Worm (Caenorhabditis elegans) whole organism, midembryonic: ENCODE data around the gene sfxn-2.

Experiments used
- T22C8.4 ChIP-seq: fragments of 200-800 bp; sonication (Bioruptor generic); IDR thresholded peaks from 2 replicates; pipeline ENCODE4 v1.3.6; 2022; ENCODE audit warnings: missing genetic modification characterization, missing compliant biosample characterization
- cog-1 ChIP-seq: sonication (generic microtip); optimal IDR thresholded peaks from 2 replicates; lab custom pipeline; 2016; ENCODE audit warnings: missing genetic modification characterization, missing compliant biosample characterization
- flt-1 ChIP-seq: fragments of 200-800 bp; sonication (Bioruptor generic); IDR thresholded peaks from 2 replicates; pipeline ENCODE4 v1.3.6; 2022; ENCODE audit warnings: missing genetic modification characterization, missing compliant biosample characterization
- klf-2 ChIP-seq: fragments of 200-800 bp; sonication (Bioruptor generic); conservative IDR thresholded peaks from 2 replicates; pipeline ENCODE4 v1.3.6; 2022; ENCODE audit warnings: missing genetic modification reagents, missing genetic modification characterization, missing compliant biosample characterization
- med-1 ChIP-seq: sonication (generic microtip); optimal IDR thresholded peaks from 2 replicates; lab custom pipeline; 2017; ENCODE audit warnings: missing genetic modification characterization, mild to moderate bottlenecking, missing compliant biosample characterization, antibody characterized with exemption, missing genetic modification reagents; ENCODE audit not compliant: insufficient read depth
- ref-1 ChIP-seq: fragments of 200-800 bp; sonication (Bioruptor generic); conservative IDR thresholded peaks from 2 replicates; pipeline ENCODE4 v1.3.6; 2022; ENCODE audit warnings: missing genetic modification reagents, missing genetic modification characterization, missing compliant biosample characterization
- tab-1 ChIP-seq: fragments of 200-800 bp; sonication (Bioruptor generic); IDR thresholded peaks from 2 replicates; pipeline ENCODE4 v1.3.6; 2022; ENCODE audit warnings: missing genetic modification characterization, missing compliant biosample characterization
- ztf-23 ChIP-seq: fragments of 200-800 bp; sonication (Bioruptor generic); IDR thresholded peaks from 2 replicates; pipeline ENCODE4 v1.3.6; 2022; ENCODE audit warnings: missing genetic modification reagents, missing genetic modification characterization, missing compliant biosample characterization
- ztf-29 ChIP-seq: fragments of 200-800 bp; sonication (Bioruptor generic); IDR thresholded peaks from 2 replicates; pipeline ENCODE4 v1.3.6; 2022; ENCODE audit warnings: missing genetic modification reagents, missing genetic modification characterization, missing compliant biosample characterization

Gene sfxn-2

ce11 chrX:7944999-7945398, 13.1 kb downstream of the sfxn-2 start, which contains the start of gene tnt-3:
TSS of gene tnt-3 (minus strand) at chrX:7945099.
- TF ChIP-seq med-1 (GFP tag; lab: Kevin White, UChicago) (no peak), klf-2 (GFP tag; lab: Robert Waterston, UW) (no peak), ztf-23 (GFP tag; lab: Robert Waterston, UW) (no peak), ztf-29 (GFP tag; lab: Robert Waterston, UW) (no peak), ref-1 (no peak), T22C8.4 (GFP tag; lab: Robert Waterston, UW) (no peak), cog-1 (tag; lab: Kevin White, UChicago) (no peak), tab-1 (GFP tag; lab: Robert Waterston, UW) (no peak), flt-1 (GFP tag; lab: Robert Waterston, UW) (no peak)

ce11 chrX:7942675-7943074, 15.4 kb downstream of the sfxn-2 start:
- TF ChIP-seq ztf-23 (GFP tag; lab: Robert Waterston, UW) (no peak), tab-1 (GFP tag; lab: Robert Waterston, UW) (no peak), klf-2 (GFP tag; lab: Robert Waterston, UW) (no peak), cog-1 (tag; lab: Kevin White, UChicago) (no peak), ref-1 (no peak), ztf-29 (GFP tag; lab: Robert Waterston, UW) (no peak), med-1 (GFP tag; lab: Kevin White, UChicago) (no peak), T22C8.4 (GFP tag; lab: Robert Waterston, UW) (no peak), flt-1 (GFP tag; lab: Robert Waterston, UW) (no peak)

- TF ChIP-seq cog-1 (tag; lab: Kevin White, UChicago) = no peak
- no peak for TF ChIP-seq klf-2 (GFP tag; lab: Robert Waterston, UW)
- no peak for TF ChIP-seq med-1 (GFP tag; lab: Kevin White, UChicago)
- no peak for TF ChIP-seq flt-1 (GFP tag; lab: Robert Waterston, UW)
- TF ChIP-seq ztf-29 (GFP tag; lab: Robert Waterston, UW) = no peak
- no peak for TF ChIP-seq ref-1
- TF ChIP-seq ztf-23 (GFP tag; lab: Robert Waterston, UW) = no peak
- TF ChIP-seq T22C8.4 (GFP tag; lab: Robert Waterston, UW) = no peak
- no peak for TF ChIP-seq tab-1 (GFP tag; lab: Robert Waterston, UW)
Measured at ce11 chrX:7932453-7932852, 25.6 kb downstream of the sfxn-2 start.

ce11 chrX:7930450-7930849, 27.7 kb downstream of the sfxn-2 start, which contains the start of gene zig-3:
TSS of gene zig-3 (plus strand) at chrX:7930750.
- TF ChIP-seq ztf-23 (GFP tag; lab: Robert Waterston, UW) = no peak
- no peak for TF ChIP-seq klf-2 (GFP tag; lab: Robert Waterston, UW)
- TF ChIP-seq T22C8.4 (GFP tag; lab: Robert Waterston, UW) = no peak
- no peak for TF ChIP-seq flt-1 (GFP tag; lab: Robert Waterston, UW)
- TF ChIP-seq med-1 (GFP tag; lab: Kevin White, UChicago) = no peak

- TF ChIP-seq ztf-23 (GFP tag; lab: Robert Waterston, UW) (no peak), flt-1 (GFP tag; lab: Robert Waterston, UW) (no peak), cog-1 (tag; lab: Kevin White, UChicago) (no peak), med-1 (GFP tag; lab: Kevin White, UChicago) (no peak), ref-1 (no peak), tab-1 (GFP tag; lab: Robert Waterston, UW) (no peak), klf-2 (GFP tag; lab: Robert Waterston, UW) (no peak), T22C8.4 (GFP tag; lab: Robert Waterston, UW) (no peak), ztf-29 (GFP tag; lab: Robert Waterston, UW) (no peak)
Measured at ce11 chrX:7925134-7925533, 33.0 kb downstream of the sfxn-2 start, which contains the start of gene zig-4. TSS of gene zig-4 (plus strand) at chrX:7925434.

ce11 chrX:7921130-7921529, 37.0 kb downstream of the sfxn-2 start:
- TF ChIP-seq ref-1 = no peak
- TF ChIP-seq tab-1 (GFP tag; lab: Robert Waterston, UW) = no peak
- TF ChIP-seq klf-2 (GFP tag; lab: Robert Waterston, UW) = no peak
- TF ChIP-seq ztf-23 (GFP tag; lab: Robert Waterston, UW) = no peak
- no peak for TF ChIP-seq ztf-29 (GFP tag; lab: Robert Waterston, UW)
- no peak for TF ChIP-seq cog-1 (tag; lab: Kevin White, UChicago)
- no peak for TF ChIP-seq T22C8.4 (GFP tag; lab: Robert Waterston, UW)
- no peak for TF ChIP-seq flt-1 (GFP tag; lab: Robert Waterston, UW)
- no peak for TF ChIP-seq med-1 (GFP tag; lab: Kevin White, UChicago)

ce11 chrX:7916076-7916475, 42.0 kb downstream of the sfxn-2 start:
- TF ChIP-seq ztf-29 (GFP tag; lab: Robert Waterston, UW) (no peak), ztf-23 (GFP tag; lab: Robert Waterston, UW) (no peak), klf-2 (GFP tag; lab: Robert Waterston, UW) (no peak), tab-1 (GFP tag; lab: Robert Waterston, UW) (no peak), med-1 (GFP tag; lab: Kevin White, UChicago) (no peak), flt-1 (GFP tag; lab: Robert Waterston, UW) (no peak), cog-1 (tag; lab: Kevin White, UChicago) (no peak), T22C8.4 (GFP tag; lab: Robert Waterston, UW) (no peak), ref-1 (no peak)

- TF ChIP-seq tab-1 (GFP tag; lab: Robert Waterston, UW) (no peak), T22C8.4 (GFP tag; lab: Robert Waterston, UW) (no peak), ztf-23 (GFP tag; lab: Robert Waterston, UW) (no peak), ztf-29 (GFP tag; lab: Robert Waterston, UW) (no peak), med-1 (GFP tag; lab: Kevin White, UChicago) (no peak), ref-1 (no peak), cog-1 (tag; lab: Kevin White, UChicago) (no peak), flt-1 (GFP tag; lab: Robert Waterston, UW) (no peak), klf-2 (GFP tag; lab: Robert Waterston, UW) (no peak)
Measured at ce11 chrX:7915616-7916015, 42.5 kb downstream of the sfxn-2 start.

- no peak for TF ChIP-seq ztf-23 (GFP tag; lab: Robert Waterston, UW)
- no peak for TF ChIP-seq T22C8.4 (GFP tag; lab: Robert Waterston, UW)
- no peak for TF ChIP-seq flt-1 (GFP tag; lab: Robert Waterston, UW)
- no peak for TF ChIP-seq cog-1 (tag; lab: Kevin White, UChicago)
- no peak for TF ChIP-seq tab-1 (GFP tag; lab: Robert Waterston, UW)
- no peak for TF ChIP-seq med-1 (GFP tag; lab: Kevin White, UChicago)
- TF ChIP-seq ref-1 = no peak
- TF ChIP-seq klf-2 (GFP tag; lab: Robert Waterston, UW) = no peak
- no peak for TF ChIP-seq ztf-29 (GFP tag; lab: Robert Waterston, UW)
Measured at ce11 chrX:7913830-7914229, 44.3 kb downstream of the sfxn-2 start, which contains the start of gene C39D10.7. TSS of gene C39D10.7 (minus strand) at chrX:7913930.
